Worm (Caenorhabditis elegans) whole organism, L4 larva: ENCODE data around the gene cox-17.

Experiments used
- T26A8.4 ChIP-seq: fragments of 200-800 bp; sonication (Bioruptor generic); IDR thresholded peaks from 2 replicates; pipeline ENCODE4 v1.3.6; 2022; ENCODE audit warnings: missing genetic modification characterization, missing compliant biosample characterization
- Y75B8A.6 ChIP-seq: fragments of 200-800 bp; sonication (Bioruptor generic); IDR thresholded peaks from 2 replicates; pipeline ENCODE4 v1.3.6; 2022; ENCODE audit warnings: missing genetic modification reagents, missing genetic modification characterization, missing compliant biosample characterization
- ZK546.5 ChIP-seq, 2 experiments: sonication (generic microtip); optimal IDR thresholded peaks; 2 replicates each; lab custom pipeline; 2017; ENCODE audit warnings: missing biosample characterization in 2 of 2, missing genetic modification characterization in 2 of 2
- aha-1 ChIP-seq: fragments of 150-350 bp; peaks from one replicate; lab custom pipeline; 2014; ENCODE audit warnings: missing biosample characterization, missing genetic modification characterization
- ceh-20 ChIP-seq: fragments of 200-800 bp; sonication (Bioruptor generic); IDR thresholded peaks from 2 replicates; pipeline ENCODE4 v1.3.6; 2022; ENCODE audit warnings: missing genetic modification reagents, missing genetic modification characterization, missing compliant biosample characterization
- ceh-28 ChIP-seq: fragments of 150-350 bp; optimal IDR thresholded peaks from 2 replicates; lab custom pipeline; 2014; ENCODE audit warnings: missing biosample characterization, missing genetic modification reagents, missing genetic modification characterization
- ctbp-1 ChIP-seq: fragments of 200-800 bp; sonication (Bioruptor generic); IDR thresholded peaks from 2 replicates; pipeline ENCODE4 v1.3.6; 2022; ENCODE audit warnings: missing genetic modification reagents, missing genetic modification characterization, missing compliant biosample characterization
- dpl-1 ChIP-seq: fragments of 150-350 bp; optimal IDR thresholded peaks from 2 replicates; lab custom pipeline; 2014; ENCODE audit warnings: missing biosample characterization, missing genetic modification reagents, missing genetic modification characterization
- dve-1 ChIP-seq: sonication (generic microtip); optimal IDR thresholded peaks from 2 replicates; lab custom pipeline; 2017; ENCODE audit warnings: antibody characterized with exemption, mild to moderate bottlenecking, missing genetic modification characterization, missing compliant biosample characterization; ENCODE audit not compliant: insufficient read depth
- egl-43 ChIP-seq: fragments of 200-800 bp; sonication (Bioruptor generic); IDR thresholded peaks from 2 replicates; pipeline ENCODE4 v1.3.6; 2022; ENCODE audit warnings: missing genetic modification reagents, missing genetic modification characterization, missing compliant biosample characterization
- fkh-10 ChIP-seq: fragments of 150-350 bp; optimal IDR thresholded peaks from 2 replicates; lab custom pipeline; 2014; ENCODE audit warnings: missing biosample characterization, missing genetic modification reagents, missing genetic modification characterization
- gei-8 ChIP-seq: fragments of 200-800 bp; sonication (Bioruptor generic); optimal IDR thresholded peaks from 2 replicates; lab custom pipeline; 2018; ENCODE audit warnings: mild to moderate bottlenecking, missing genetic modification characterization, missing compliant biosample characterization
- hlh-11 ChIP-seq: fragments of 200-800 bp; sonication (Bioruptor generic); optimal IDR thresholded peaks from 2 replicates; lab custom pipeline; 2018; ENCODE audit warnings: mild to moderate bottlenecking, missing genetic modification characterization, missing compliant biosample characterization
- hlh-30 ChIP-seq: sonication (generic microtip); optimal IDR thresholded peaks from 2 replicates; lab custom pipeline; 2017; ENCODE audit warnings: antibody characterized with exemption, mild to moderate bottlenecking, missing genetic modification characterization, missing compliant biosample characterization; ENCODE audit not compliant: insufficient read depth
- lin-13 ChIP-seq: fragments of 150-350 bp; optimal IDR thresholded peaks from 2 replicates; lab custom pipeline; 2014; ENCODE audit warnings: missing biosample characterization, missing genetic modification reagents, missing genetic modification characterization
- lin-29 ChIP-seq: fragments of 200-800 bp; sonication (Bioruptor generic); IDR thresholded peaks from 2 replicates; pipeline ENCODE4 v1.3.6; 2022; ENCODE audit warnings: missing genetic modification reagents, missing genetic modification characterization, missing compliant biosample characterization
- lir-3 ChIP-seq: sonication (generic microtip); optimal IDR thresholded peaks from 2 replicates; lab custom pipeline; 2016; ENCODE audit warnings: mild to moderate bottlenecking, missing genetic modification characterization, missing compliant biosample characterization
- madf-9 ChIP-seq: fragments of 200-800 bp; sonication (Bioruptor generic); conservative IDR thresholded peaks from 2 replicates; pipeline ENCODE4 v1.3.6; 2022; ENCODE audit warnings: missing genetic modification reagents, missing genetic modification characterization, missing compliant biosample characterization
- mdt-29 ChIP-seq: fragments of 200-800 bp; sonication (Bioruptor generic); IDR thresholded peaks from 2 replicates; pipeline ENCODE4 v1.3.6; 2022; ENCODE audit warnings: missing genetic modification reagents, missing genetic modification characterization, missing compliant biosample characterization
- nhr-76 ChIP-seq: fragments of 150-350 bp; optimal IDR thresholded peaks from 2 replicates; lab custom pipeline; 2014; ENCODE audit warnings: missing biosample characterization, missing genetic modification characterization
- php-3 ChIP-seq: fragments of 200-800 bp; sonication (Bioruptor generic); IDR thresholded peaks from 2 replicates; pipeline ENCODE4 v1.3.6; 2022; ENCODE audit warnings: missing genetic modification reagents, missing genetic modification characterization, missing compliant biosample characterization
- snpc-1.2 ChIP-seq: fragments of 200-800 bp; sonication (Bioruptor generic); IDR thresholded peaks from 2 replicates; pipeline ENCODE4 v1.3.6; 2022; ENCODE audit warnings: missing genetic modification reagents, missing genetic modification characterization, missing compliant biosample characterization
- unc-39 ChIP-seq: sonication (generic microtip); optimal IDR thresholded peaks from 2 replicates; lab custom pipeline; 2017; ENCODE audit warnings: missing biosample characterization, missing genetic modification characterization
- unc-62 ChIP-seq, 3 experiments: fragments of 150-350 bp in 1 of 3; sonication (generic microtip); optimal IDR thresholded peaks in 2 of 3; peaks in 1 of 3; 1 replicate in 1 of 3; 2 replicates in 2 of 3; lab custom pipeline; 2014 to 2017; ENCODE audit warnings: missing biosample characterization in 3 of 3, missing genetic modification characterization in 3 of 3, missing genetic modification reagents in 3 of 3, missing genotype in 1 of 3
- vab-7 ChIP-seq: fragments of 200-800 bp; sonication (Bioruptor generic); IDR thresholded peaks from 2 replicates; pipeline ENCODE4 v1.3.6; 2022; ENCODE audit warnings: missing genetic modification reagents, missing genetic modification characterization, missing compliant biosample characterization
- zip-2 ChIP-seq: fragments of 150-350 bp; optimal IDR thresholded peaks from 2 replicates; lab custom pipeline; 2014; ENCODE audit warnings: missing biosample characterization, missing genetic modification characterization

Gene cox-17

DNA sequence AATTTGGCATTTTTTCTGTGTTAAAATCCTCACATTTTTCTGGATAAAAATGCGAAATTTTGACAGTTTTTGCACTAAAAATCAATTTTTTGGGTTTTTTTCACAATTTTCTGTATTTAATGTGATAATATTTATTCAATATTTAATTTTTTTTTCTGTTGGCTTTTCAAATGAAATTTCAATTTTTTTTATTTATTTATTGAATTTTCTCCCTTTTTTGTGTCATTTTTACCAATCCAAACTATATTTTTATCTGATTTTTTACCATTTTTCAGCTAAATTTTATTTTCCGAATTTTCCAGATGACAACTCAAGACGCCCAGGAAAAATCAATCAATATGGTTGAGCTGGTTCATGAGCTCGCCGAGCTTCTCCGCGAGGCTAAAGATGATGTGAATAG lies 3.4 kb downstream of the cox-17 start, which contains the start of gene F40G9.17:
F40G9.17 (plus strand) TSS at position 301 of the 400 bp plus-strand sequence.
- TF ChIP-seq ZK546.5 (tag; optimal IDR thresholded peaks at IDR 0.05; lab: Kevin White, UChicago) (no peak), unc-62 (GFP tag; optimal IDR thresholded peaks at IDR 0.05 in 1 of 2; lab: Kevin White, UChicago) (no peak), unc-62 (tag; optimal IDR thresholded peaks at IDR 0.05; lab: Kevin White, UChicago) (no peak), snpc-1.2 (no peak), nhr-76 (tag; lab: Kevin White, UChicago) (no peak), unc-39 (no peak), dpl-1 (GFP tag; lab: Kevin White, UChicago) (no peak), T26A8.4 (GFP tag; lab: Robert Waterston, UW) (no peak), mdt-29 (GFP tag; lab: Robert Waterston, UW) (no peak), lir-3 (tag; lab: Kevin White, UChicago) (no peak), madf-9 (GFP tag; lab: Robert Waterston, UW) (no peak), zip-2 (no peak), dve-1 (tag; lab: Kevin White, UChicago) (no peak), lin-13 (GFP tag; lab: Kevin White, UChicago) (no peak), hlh-11 (no peak)

DNA sequence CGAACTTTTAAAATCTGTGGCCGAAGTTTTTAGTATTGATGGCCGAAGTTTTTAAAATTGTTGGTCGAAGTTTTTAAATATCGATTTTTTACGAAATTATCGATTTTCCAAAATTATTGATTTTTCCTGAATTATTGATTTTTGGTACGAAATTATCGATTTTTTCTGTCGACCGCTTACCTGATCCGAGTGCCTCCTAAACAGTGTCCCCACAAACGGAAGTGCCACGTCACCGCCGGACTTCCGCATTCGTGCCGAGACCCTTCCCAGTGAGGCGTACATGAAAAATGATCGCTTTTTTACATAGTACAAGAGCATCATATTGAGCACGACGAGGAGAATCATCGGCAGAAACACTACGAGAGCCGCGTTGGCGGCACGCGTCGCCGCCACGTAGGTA lies 13.2 kb downstream of the cox-17 start:
- TF ChIP-seq egl-43, result no peak
- TF ChIP-seq ceh-28 (tag; lab: Kevin White, UChicago), result peak; percentile 98
- peak in 1 of 2 experiments; percentile 53 for TF ChIP-seq unc-62 (GFP tag; optimal IDR thresholded peaks at IDR 0.05 in 1 of 2; lab: Kevin White, UChicago)
- TF ChIP-seq unc-62 (tag; optimal IDR thresholded peaks at IDR 0.05; lab: Kevin White, UChicago), result no peak

DNA sequence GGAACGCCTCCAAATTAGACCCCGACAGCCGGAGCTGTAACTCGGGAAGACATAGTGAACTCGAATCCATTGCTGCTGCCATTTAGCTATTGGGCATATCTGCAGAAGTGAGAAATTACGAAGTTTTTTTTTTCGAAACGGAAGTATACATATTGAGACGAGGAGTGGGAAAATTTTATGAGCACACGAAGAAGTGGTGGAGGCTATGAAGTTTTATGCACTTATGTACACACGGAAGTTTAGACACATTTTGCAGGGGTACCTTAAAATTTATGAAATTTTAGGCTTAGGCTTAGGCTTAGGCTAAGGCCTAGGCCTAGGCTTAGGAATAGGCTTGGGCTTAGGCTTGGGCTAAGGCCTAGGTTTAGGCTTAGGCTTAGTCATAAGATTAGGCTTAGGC lies 16.2 kb downstream of the cox-17 start, which contains the start of gene W10C4.1:
W10C4.1 (minus strand) TSS at position 101 of the 400 bp plus-strand sequence.
- TF ChIP-seq ceh-20 (GFP tag; lab: Robert Waterston, UW), result no peak
- no peak for TF ChIP-seq dpl-1 (GFP tag; lab: Kevin White, UChicago)
- no peak for TF ChIP-seq Y75B8A.6
- no peak for TF ChIP-seq php-3 (GFP tag; lab: Robert Waterston, UW)
- no peak for TF ChIP-seq unc-39

DNA sequence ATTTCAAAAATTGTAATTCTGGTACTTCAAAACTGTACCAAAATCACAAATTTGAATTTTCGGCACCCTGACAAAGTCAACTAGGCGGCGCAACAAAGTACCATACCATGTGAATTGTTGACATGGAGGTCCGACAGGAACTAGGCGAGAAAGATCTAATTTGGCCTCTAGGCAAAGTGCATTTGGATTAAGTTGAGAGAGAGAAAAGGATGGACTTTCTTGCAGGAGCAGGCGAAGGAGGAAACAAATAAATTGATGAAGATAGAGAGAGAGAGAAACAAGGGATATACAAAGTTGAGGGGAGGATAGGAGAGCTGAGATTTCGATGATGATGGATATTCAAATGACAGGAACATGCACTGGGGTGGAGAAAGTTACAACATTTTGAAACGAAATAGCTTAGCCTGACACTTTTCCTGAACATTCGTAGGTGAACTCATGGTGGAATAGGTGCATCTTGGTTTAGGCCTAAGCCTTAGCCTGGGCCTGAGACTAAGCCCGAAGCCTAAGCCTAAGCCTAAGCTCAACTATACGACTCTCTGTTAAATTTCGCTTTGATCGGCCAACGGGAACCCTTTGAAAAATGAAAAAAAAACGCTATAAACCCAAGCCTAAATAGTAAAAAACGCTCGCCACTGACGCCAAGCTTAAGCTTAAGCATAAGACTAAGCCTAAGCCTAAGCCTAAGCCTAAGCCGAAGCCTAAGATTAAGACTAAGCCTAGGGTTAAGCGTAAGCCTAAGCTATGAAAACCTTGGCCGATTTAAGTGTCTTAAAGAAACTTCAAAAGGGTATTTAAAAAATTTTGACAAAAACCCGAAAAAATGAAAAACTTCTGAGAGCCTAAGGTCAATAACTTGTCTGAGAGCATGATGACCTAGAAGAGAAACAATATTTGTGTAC lies 18.3 kb downstream of the cox-17 start:
- TF ChIP-seq aha-1, result peak; percentile 94
- TF ChIP-seq ctbp-1 (GFP tag; lab: Robert Waterston, UW), result no peak
- no peak for TF ChIP-seq lin-13 (GFP tag; lab: Kevin White, UChicago)
- TF ChIP-seq hlh-30 (tag; lab: Kevin White, UChicago), result no peak
- TF ChIP-seq dve-1 (tag; lab: Kevin White, UChicago), result no peak
- no peak for TF ChIP-seq gei-8

DNA sequence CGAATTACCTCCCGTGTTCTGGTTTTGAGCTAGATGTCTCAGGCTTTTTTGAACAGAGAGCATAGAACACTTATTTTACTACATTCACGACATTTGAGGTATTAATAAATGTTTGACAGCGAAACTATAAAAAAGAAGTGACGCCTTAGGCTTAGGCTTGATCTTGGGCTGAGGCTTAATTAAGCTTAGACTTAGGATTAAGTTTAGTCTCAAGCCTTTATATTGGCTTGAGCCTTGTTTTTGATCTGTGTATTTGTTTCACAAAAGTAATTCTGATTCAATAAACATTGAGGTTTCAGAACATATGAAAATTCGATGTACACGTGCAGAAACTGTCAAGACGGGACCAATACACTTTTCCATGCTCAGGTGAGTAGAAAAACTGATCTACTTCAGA lies 18.9 kb downstream of the cox-17 start, which contains the start of gene klp-20:
klp-20 (plus strand) TSS at position 298 of the 397 bp plus-strand sequence.
- TF ChIP-seq dve-1 (tag; lab: Kevin White, UChicago) (no peak), vab-7 (GFP tag; lab: Robert Waterston, UW) (no peak)
- TF ChIP-seq, all 104 proteins: peak for 0

DNA sequence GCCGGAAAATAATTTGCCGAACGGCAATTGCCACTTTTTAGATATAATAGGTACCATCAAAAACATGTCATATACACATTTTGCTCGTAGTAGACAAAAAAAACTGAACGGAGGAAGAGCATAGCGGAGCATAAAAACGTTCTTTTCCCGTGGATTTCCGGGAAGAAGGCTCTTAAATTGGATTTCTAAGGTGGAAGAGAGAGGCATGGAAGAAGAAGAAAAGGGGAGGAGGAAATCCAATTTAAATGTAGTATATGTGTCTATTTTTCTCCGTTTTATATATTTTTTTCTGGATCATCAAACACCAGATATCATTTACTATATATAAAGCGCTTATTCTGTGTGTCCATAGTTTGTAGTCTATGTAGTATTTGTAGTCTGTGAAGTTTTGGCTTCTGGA lies 20.6 kb downstream of the cox-17 start:
- TF ChIP-seq fkh-10 (GFP tag; lab: Kevin White, UChicago), result peak; percentile 15
- TF ChIP-seq ctbp-1 (GFP tag; lab: Robert Waterston, UW), result 0 out of 2 replicates have a peak, but pooled peaks have one; percentile 17
- TF ChIP-seq lin-29 (GFP tag; lab: Robert Waterston, UW), result no peak
